Fruit fly (Drosophila melanogaster) whole organism, embryonic: ENCODE data around the gene CG31068.
A peak's percentile ranks its signal among the peaks of the same experiment; 100 is the strongest.

Experiments used
- Ada2b ChIP-seq: fragments of 200-800 bp; sonication (Bioruptor generic); IDR thresholded peaks from 2 replicates; pipeline ENCODE4 v1.3.6; 2022; ENCODE audit warnings: missing biosample characterization, missing genetic modification characterization
- Asciz ChIP-seq: fragments of 200-800 bp; sonication (Bioruptor generic); optimal IDR thresholded peaks from 2 replicates; lab custom pipeline; 2017; ENCODE audit warnings: missing biosample characterization, mild to moderate bottlenecking, missing genetic modification characterization, missing genetic modification reagents
- Awh ChIP-seq: fragments of 200-800 bp; sonication (Bioruptor generic); IDR thresholded peaks from 2 replicates; pipeline ENCODE4, ENCODE4 v1.3.6; 2022; ENCODE audit warnings: missing biosample characterization, missing genetic modification characterization
- B-H1 ChIP-seq: fragments of 200-800 bp; sonication (Bioruptor generic); IDR thresholded peaks from 3 replicates; pipeline ENCODE4 v1.3.6; 2022; ENCODE audit warnings: missing biosample characterization, missing genetic modification characterization
- CG11085 ChIP-seq: fragments of 200-800 bp; sonication (Bioruptor generic); IDR thresholded peaks from 2 replicates; pipeline ENCODE4 v1.3.6; 2022; ENCODE audit warnings: missing biosample characterization, missing genetic modification characterization
- CG12155 ChIP-seq: fragments of 200-800 bp; sonication (Bioruptor generic); optimal IDR thresholded peaks from 3 replicates; lab custom pipeline; 2016; ENCODE audit warnings: missing biosample characterization, missing genetic modification characterization
- CG13296 ChIP-seq: fragments of 200-800 bp; sonication (Bioruptor generic); optimal IDR thresholded peaks from 3 replicates; lab custom pipeline; 2018; ENCODE audit warnings: missing biosample characterization, mild to moderate bottlenecking, missing genetic modification characterization
- CG16813 ChIP-seq: fragments of 200-800 bp; sonication (Bioruptor generic); IDR thresholded peaks from 3 replicates; pipeline ENCODE4 v1.3.6; 2022; ENCODE audit warnings: missing biosample characterization, missing genetic modification characterization; ENCODE audit not compliant: partially characterized antibody
- CG17568 ChIP-seq: fragments of 200-800 bp; sonication (Bioruptor generic); optimal IDR thresholded peaks from 2 replicates; lab custom pipeline; 2018; ENCODE audit warnings: missing biosample characterization, mild to moderate bottlenecking, missing genetic modification characterization, moderate library complexity
- CG17612 ChIP-seq: fragments of 200-800 bp; sonication (Bioruptor generic); IDR thresholded peaks from 2 replicates; pipeline ENCODE4 v1.3.6; 2022; ENCODE audit warnings: missing biosample characterization, missing genetic modification characterization
- CG17829 ChIP-seq: fragments of 200-800 bp; optimal IDR thresholded peaks from 2 replicates; lab custom pipeline; 2019; ENCODE audit warnings: missing biosample characterization, mild to moderate bottlenecking, missing genetic modification characterization, moderate library complexity
- CG18262 ChIP-seq: fragments of 200-800 bp; optimal IDR thresholded peaks from 3 replicates; lab custom pipeline; 2019; ENCODE audit warnings: missing biosample characterization, mild to moderate bottlenecking, missing genetic modification characterization, moderate library complexity
- CG31365 ChIP-seq: fragments of 200-800 bp; sonication (Bioruptor generic); optimal IDR thresholded peaks from 2 replicates; lab custom pipeline; 2018; ENCODE audit warnings: missing biosample characterization, mild to moderate bottlenecking, missing genetic modification characterization
- CG6175 ChIP-seq: fragments of 200-800 bp; sonication (Bioruptor generic); IDR thresholded peaks from 3 replicates; pipeline ENCODE4 v1.3.6; 2022; ENCODE audit warnings: missing biosample characterization, missing genetic modification characterization
- CG6791 ChIP-seq: fragments of 200-800 bp; sonication (Bioruptor generic); IDR thresholded peaks from 3 replicates; pipeline ENCODE4 v1.3.6; 2022; ENCODE audit warnings: missing biosample characterization, missing genetic modification characterization; ENCODE audit not compliant: partially characterized antibody
- CG8290 ChIP-seq, 3 experiments: fragments of 200-800 bp; sonication (Bioruptor generic); optimal IDR thresholded peaks; 2 replicates each; lab custom pipeline; 2016 to 2019; ENCODE audit warnings: missing biosample characterization in 3 of 3, missing genetic modification characterization in 3 of 3, mild to moderate bottlenecking in 2 of 3, moderate library complexity in 1 of 3
- CG8388 ChIP-seq: fragments of 200-800 bp; sonication (Bioruptor generic); optimal IDR thresholded peaks from 2 replicates; lab custom pipeline; 2019; ENCODE audit warnings: missing biosample characterization, mild to moderate bottlenecking, missing genetic modification characterization, moderate library complexity
- CG9932 ChIP-seq: fragments of 200-800 bp; sonication (Bioruptor generic); IDR thresholded peaks from 2 replicates; pipeline ENCODE4 v1.3.6; 2022; ENCODE audit warnings: missing biosample characterization, missing genetic modification characterization
- CrebB ChIP-seq: fragments of 200-800 bp; sonication (Bioruptor generic); optimal IDR thresholded peaks from 3 replicates; lab custom pipeline; 2018; ENCODE audit warnings: missing biosample characterization, mild to moderate bottlenecking, missing genetic modification characterization
- Dbx ChIP-seq: fragments of 200-800 bp; sonication (Bioruptor generic); IDR thresholded peaks from 3 replicates; pipeline ENCODE4 v1.3.6; 2022; ENCODE audit warnings: missing biosample characterization, missing genetic modification characterization
- HLHmδ ChIP-seq: fragments of 200-800 bp; sonication (Bioruptor generic); optimal IDR thresholded peaks from 2 replicates; lab custom pipeline; 2018; ENCODE audit warnings: missing biosample characterization, mild to moderate bottlenecking, missing genetic modification characterization, moderate library complexity
- Hmr ChIP-seq: fragments of 200-800 bp; sonication (Bioruptor generic); optimal IDR thresholded peaks from 3 replicates; lab custom pipeline; 2017; ENCODE audit warnings: mild to moderate bottlenecking, missing biosample characterization, missing genetic modification reagents, missing genetic modification characterization
- Jarid2 ChIP-seq: fragments of 200-800 bp; sonication (Bioruptor generic); optimal IDR thresholded peaks from 3 replicates; lab custom pipeline; 2017; ENCODE audit warnings: mild to moderate bottlenecking, missing biosample characterization, missing genetic modification reagents, missing genetic modification characterization
- Lhr ChIP-seq: fragments of 200-800 bp; sonication (Bioruptor generic); optimal IDR thresholded peaks from 3 replicates; lab custom pipeline; 2017; ENCODE audit warnings: mild to moderate bottlenecking, missing biosample characterization, missing genetic modification reagents, missing genetic modification characterization
- Max ChIP-seq: fragments of 200-800 bp; sonication (Bioruptor generic); optimal IDR thresholded peaks from 2 replicates; lab custom pipeline; 2016; ENCODE audit warnings: missing biosample characterization, mild to moderate bottlenecking, missing genetic modification characterization
- NFAT ChIP-seq: fragments of 200-800 bp; sonication (Bioruptor generic); IDR thresholded peaks from 2 replicates; pipeline ENCODE4 v1.3.6; 2022; ENCODE audit warnings: missing biosample characterization, missing genetic modification characterization
- Rfx ChIP-seq: fragments of 200-800 bp; sonication (Bioruptor generic); IDR thresholded peaks from 2 replicates; pipeline ENCODE4 v1.3.6; 2022; ENCODE audit warnings: missing biosample characterization, missing genetic modification characterization
- Vsx1 ChIP-seq: fragments of 200-800 bp; sonication (Bioruptor generic); optimal IDR thresholded peaks from 2 replicates; lab custom pipeline; 2017; ENCODE audit warnings: missing biosample characterization, mild to moderate bottlenecking, missing genetic modification characterization, missing genetic modification reagents
- ap ChIP-seq: fragments of 200-800 bp; sonication (Bioruptor generic); IDR thresholded peaks from 2 replicates; pipeline ENCODE4 v1.3.6; 2022; ENCODE audit warnings: missing biosample characterization, missing genetic modification characterization
- ara ChIP-seq: fragments of 200-800 bp; sonication (Bioruptor generic); IDR thresholded peaks from 2 replicates; pipeline ENCODE4 v1.3.6; 2022; ENCODE audit warnings: missing biosample characterization, missing genetic modification characterization
- bab2 ChIP-seq: fragments of 200-800 bp; sonication (Bioruptor generic); optimal IDR thresholded peaks from 2 replicates; lab custom pipeline; 2016; ENCODE audit warnings: missing biosample characterization, missing genetic modification characterization
- btn ChIP-seq: fragments of 200-800 bp; sonication (Bioruptor generic); optimal IDR thresholded peaks from 2 replicates; lab custom pipeline; 2016; ENCODE audit warnings: missing biosample characterization, missing genetic modification characterization
- ci ChIP-seq: fragments of 200-800 bp; sonication (Bioruptor generic); IDR thresholded peaks from 3 replicates; pipeline ENCODE4 v1.3.6; 2022; ENCODE audit warnings: missing biosample characterization, missing genetic modification characterization
- dan ChIP-seq: fragments of 200-800 bp; sonication (Bioruptor generic); IDR thresholded peaks from 2 replicates; pipeline ENCODE4 v1.3.6; 2022; ENCODE audit warnings: missing biosample characterization, missing genetic modification characterization
- dati ChIP-seq: fragments of 200-800 bp; sonication (Bioruptor generic); IDR thresholded peaks from 2 replicates; pipeline ENCODE4 v1.3.6; 2022; ENCODE audit warnings: missing biosample characterization, missing genetic modification characterization
- dmrt11E ChIP-seq: fragments of 200-800 bp; sonication (Bioruptor generic); optimal IDR thresholded peaks from 3 replicates; lab custom pipeline; 2018; ENCODE audit warnings: missing biosample characterization, mild to moderate bottlenecking, missing genetic modification characterization, moderate library complexity
- fd64A ChIP-seq: fragments of 200-800 bp; sonication (Bioruptor generic); optimal IDR thresholded peaks from 3 replicates; lab custom pipeline; 2018; ENCODE audit warnings: missing biosample characterization, mild to moderate bottlenecking, missing genetic modification characterization
- hb ChIP-seq: fragments of 200-800 bp; sonication (Bioruptor generic); IDR thresholded peaks from 3 replicates; pipeline ENCODE4 v1.3.6; 2022; ENCODE audit warnings: missing biosample characterization, missing genetic modification characterization; ENCODE audit not compliant: partially characterized antibody
- inv ChIP-seq: fragments of 200-800 bp; sonication (Bioruptor generic); IDR thresholded peaks from 2 replicates; pipeline ENCODE4 v1.3.6; 2022; ENCODE audit warnings: missing biosample characterization, missing genetic modification characterization; ENCODE audit not compliant: partially characterized antibody
- nau ChIP-seq: fragments of 200-800 bp; sonication (Bioruptor generic); optimal IDR thresholded peaks from 3 replicates; lab custom pipeline; 2017; ENCODE audit warnings: missing biosample characterization, mild to moderate bottlenecking, missing genetic modification characterization, missing genetic modification reagents
- org-1 ChIP-seq: fragments of 200-800 bp; sonication (Bioruptor generic); optimal IDR thresholded peaks from 2 replicates; lab custom pipeline; 2017; ENCODE audit warnings: missing biosample characterization, missing genetic modification characterization
- otp ChIP-seq: fragments of 200-800 bp; sonication (Bioruptor generic); IDR thresholded peaks from 3 replicates; pipeline ENCODE4, ENCODE4 v1.3.6; 2022; ENCODE audit warnings: missing biosample characterization, missing genetic modification characterization
- pfk ChIP-seq: fragments of 200-800 bp; sonication (Bioruptor generic); optimal IDR thresholded peaks from 2 replicates; lab custom pipeline; 2018; ENCODE audit warnings: missing biosample characterization, mild to moderate bottlenecking, missing genetic modification characterization, moderate library complexity
- pho ChIP-seq: fragments of 200-800 bp; sonication (Bioruptor generic); optimal IDR thresholded peaks from 2 replicates; lab custom pipeline; 2016; ENCODE audit warnings: missing biosample characterization, missing genetic modification characterization
- pzg ChIP-seq: fragments of 200-800 bp; sonication (Bioruptor generic); optimal IDR thresholded peaks from 3 replicates; lab custom pipeline; 2018; ENCODE audit warnings: missing biosample characterization, mild to moderate bottlenecking, missing genetic modification characterization, moderate library complexity
- sens ChIP-seq: fragments of 200-800 bp; sonication (Bioruptor generic); peaks from one replicate; lab custom pipeline; 2016; ENCODE audit warnings: missing biosample characterization, missing genetic modification characterization
- sens-2 ChIP-seq: fragments of 200-800 bp; sonication (Bioruptor generic); IDR thresholded peaks from 2 replicates; pipeline ENCODE4 v1.3.6; 2022; ENCODE audit warnings: missing biosample characterization, missing genetic modification characterization
- sna ChIP-seq: fragments of 200-800 bp; sonication (Bioruptor generic); IDR thresholded peaks from 2 replicates; pipeline ENCODE4 v1.3.6; 2022; ENCODE audit warnings: missing biosample characterization, missing genetic modification characterization; ENCODE audit not compliant: partially characterized antibody
- unpg ChIP-seq: fragments of 200-800 bp; sonication (Bioruptor generic); optimal IDR thresholded peaks from 3 replicates; lab custom pipeline; 2018; ENCODE audit warnings: missing biosample characterization, mild to moderate bottlenecking, missing genetic modification characterization, moderate library complexity

Gene CG31068

DNA sequence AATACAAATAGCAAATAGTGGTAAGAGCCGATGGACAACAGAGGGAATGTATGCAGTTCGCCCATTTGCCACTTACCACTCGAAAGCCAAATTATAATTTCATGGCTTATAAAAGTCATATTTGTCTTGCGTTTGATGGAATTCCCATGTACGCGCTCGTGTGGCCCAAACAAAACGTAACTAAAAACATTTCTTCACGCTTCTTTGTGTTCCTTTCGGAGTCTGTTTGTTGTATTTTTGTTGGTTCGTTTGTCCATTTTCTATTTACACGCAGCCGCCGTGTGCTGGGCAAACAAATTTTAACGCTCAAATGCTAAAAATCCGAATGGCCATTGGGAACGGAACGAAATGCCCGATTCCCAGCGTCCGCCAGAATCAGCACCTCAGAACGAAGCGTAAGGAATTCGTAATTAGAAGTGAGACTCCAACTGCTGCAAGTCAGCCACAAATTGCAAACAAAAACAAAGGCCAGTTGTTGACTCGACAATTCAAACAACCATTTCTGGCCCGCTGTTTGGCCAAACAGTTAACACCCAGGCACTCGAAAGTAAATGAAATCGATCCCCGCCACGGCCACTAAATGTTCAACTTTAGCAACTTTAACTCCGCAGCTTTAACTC lies 24.7 kb upstream of the CG31068 start (continued):
- TF ChIP-seq Asciz (GFP tag; lab: Kevin White, UChicago): peak; percentile 61
- TF ChIP-seq CG16813 (GFP tag; lab: Robert Waterston, UW): no peak
- peak; percentile 34 for TF ChIP-seq fd64A (GFP tag; lab: Kevin White, UChicago)
- peak; percentile 4 for TF ChIP-seq unpg (GFP tag; lab: Kevin White, UChicago)
- TF ChIP-seq btn (GFP tag; lab: Kevin White, UChicago): peak; percentile 36
- no peak for TF ChIP-seq ap (GFP tag; lab: Robert Waterston, UW)
- TF ChIP-seq sna (GFP tag; lab: Robert Waterston, UW): no peak
- TF ChIP-seq Rfx (GFP tag; lab: Robert Waterston, UW): peak; percentile 44
- peak; percentile 23 for TF ChIP-seq HLHmδ
- peak; percentile 29; the same call in 1 of the 2 replicates for TF ChIP-seq NFAT (GFP tag; lab: Robert Waterston, UW)
- TF ChIP-seq Vsx1 (GFP tag; lab: Kevin White, UChicago): peak; percentile 54
- TF ChIP-seq CG9932: peak; percentile 42; the same call in 1 of the 2 replicates
- TF ChIP-seq dati (GFP tag; lab: Robert Waterston, UW): no peak
- TF ChIP-seq pfk (GFP tag; lab: Kevin White, UChicago): no peak
- no peak for TF ChIP-seq Jarid2
- TF ChIP-seq Max: no peak
- no peak for TF ChIP-seq inv (GFP tag; lab: Robert Waterston, UW)
- peak; percentile 61 for TF ChIP-seq nau (GFP tag; lab: Kevin White, UChicago)
- TF ChIP-seq pzg (GFP tag; lab: Kevin White, UChicago): no peak
- 0 out of 3 replicates have a peak, but pooled peaks have one; percentile 42 for TF ChIP-seq Dbx
- no peak for TF ChIP-seq CG17829
- TF ChIP-seq CG11085 (GFP tag; lab: Robert Waterston, UW): 0 out of 2 replicates have a peak, but pooled peaks have one; percentile 38
- no peak for TF ChIP-seq sens-2 (GFP tag; lab: Robert Waterston, UW)
- TF ChIP-seq CG8388: no peak
- no peak for TF ChIP-seq CG6175 (GFP tag; lab: Robert Waterston, UW)
- TF ChIP-seq bab2 (GFP tag; lab: Kevin White, UChicago): peak; percentile 58
- TF ChIP-seq pho (GFP tag; lab: Kevin White, UChicago): peak; percentile 19
- peak; percentile 56 for TF ChIP-seq org-1 (GFP tag; lab: Kevin White, UChicago)
- peak; percentile 76; the same call in 2 of the 3 replicates for TF ChIP-seq otp (GFP tag; lab: Robert Waterston, UW)
- TF ChIP-seq CG13296 (GFP tag; lab: Kevin White, UChicago): peak; percentile 22
- TF ChIP-seq Hmr (GFP tag; lab: Kevin White, UChicago): peak; percentile 5
- peak; percentile 84 for TF ChIP-seq Awh (GFP tag; lab: Robert Waterston, UW)
- TF ChIP-seq CG12155: no peak
- TF ChIP-seq hb: no peak
- TF ChIP-seq dan (GFP tag; lab: Robert Waterston, UW): no peak
- TF ChIP-seq Lhr (GFP tag; lab: Kevin White, UChicago): peak; percentile 44
- peak; percentile 25; the same call in 1 of the 2 replicates for TF ChIP-seq Ada2b
- TF ChIP-seq CG18262: peak; percentile 39
- TF ChIP-seq CG17568: peak; percentile 43
- no peak for TF ChIP-seq CG17612 (GFP tag; lab: Robert Waterston, UW)
- TF ChIP-seq ci (GFP tag; lab: Robert Waterston, UW): peak; percentile 67; the same call in 2 of the 3 replicates
- TF ChIP-seq CrebB: peak; percentile 47
- TF ChIP-seq ara (GFP tag; lab: Robert Waterston, UW): peak; percentile 69
- TF ChIP-seq dmrt11E: peak; percentile 4
- peak; percentile 27 for TF ChIP-seq CG8290 (GFP tag; optimal IDR thresholded peaks at IDR 0.05; lab: Kevin White, UChicago)
- peak in 1 of 2 experiments; percentile 24 for TF ChIP-seq CG8290 (tag; optimal IDR thresholded peaks at IDR 0.05; lab: Kevin White, UChicago)
- no peak for TF ChIP-seq CG6791 (GFP tag; lab: Robert Waterston, UW)
- peak; percentile 33; the same call in 1 of the 3 replicates for TF ChIP-seq B-H1 (GFP tag; lab: Robert Waterston, UW)
- no peak for TF ChIP-seq CG31365
- peak; percentile 86 for TF ChIP-seq sens (GFP tag; lab: Kevin White, UChicago)
